Fruit fly (Drosophila melanogaster) whole organism, embryonic: ENCODE data around the gene bbg.

Source experiments
- D19A ChIP-seq: fragments of 200-800 bp; optimal IDR thresholded peaks from 3 replicates; lab custom pipeline; 2019; ENCODE audit warnings: missing biosample characterization, mild to moderate bottlenecking, missing genetic modification characterization, moderate library complexity
- ewg ChIP-seq: fragments of 200-800 bp; sonication (Bioruptor generic); optimal IDR thresholded peaks from 3 replicates; lab custom pipeline; 2017; ENCODE audit warnings: mild to moderate bottlenecking, missing biosample characterization, missing genetic modification reagents, missing genetic modification characterization
- kay ChIP-seq: fragments of 200-800 bp; sonication (Bioruptor generic); optimal IDR thresholded peaks from 2 replicates; lab custom pipeline; 2016; ENCODE audit warnings: missing biosample characterization, missing genetic modification characterization
- sens-2 ChIP-seq: fragments of 200-800 bp; sonication (Bioruptor generic); IDR thresholded peaks from 2 replicates; pipeline ENCODE4 v1.3.6; 2022; ENCODE audit warnings: missing biosample characterization, missing genetic modification characterization
- sr ChIP-seq: fragments of 200-800 bp; sonication (Bioruptor generic); IDR thresholded peaks from 3 replicates; pipeline ENCODE4 v1.3.6; 2022; ENCODE audit warnings: missing biosample characterization, missing genetic modification characterization

- TF ChIP-seq kay (GFP tag; lab: Kevin White, UChicago) (no peak), sr (no peak), ewg (GFP tag; lab: Kevin White, UChicago) (no peak), sens-2 (GFP tag; lab: Robert Waterston, UW) (no peak), D19A (tag; lab: Kevin White, UChicago) (no peak)
Measured at dm6 chr3L:14513286-14513685, 22.8 kb downstream of the bbg start.
